Fruit fly (Drosophila melanogaster): ENCODE data around the gene TAF1B.

The TAF1B gene

DNA sequence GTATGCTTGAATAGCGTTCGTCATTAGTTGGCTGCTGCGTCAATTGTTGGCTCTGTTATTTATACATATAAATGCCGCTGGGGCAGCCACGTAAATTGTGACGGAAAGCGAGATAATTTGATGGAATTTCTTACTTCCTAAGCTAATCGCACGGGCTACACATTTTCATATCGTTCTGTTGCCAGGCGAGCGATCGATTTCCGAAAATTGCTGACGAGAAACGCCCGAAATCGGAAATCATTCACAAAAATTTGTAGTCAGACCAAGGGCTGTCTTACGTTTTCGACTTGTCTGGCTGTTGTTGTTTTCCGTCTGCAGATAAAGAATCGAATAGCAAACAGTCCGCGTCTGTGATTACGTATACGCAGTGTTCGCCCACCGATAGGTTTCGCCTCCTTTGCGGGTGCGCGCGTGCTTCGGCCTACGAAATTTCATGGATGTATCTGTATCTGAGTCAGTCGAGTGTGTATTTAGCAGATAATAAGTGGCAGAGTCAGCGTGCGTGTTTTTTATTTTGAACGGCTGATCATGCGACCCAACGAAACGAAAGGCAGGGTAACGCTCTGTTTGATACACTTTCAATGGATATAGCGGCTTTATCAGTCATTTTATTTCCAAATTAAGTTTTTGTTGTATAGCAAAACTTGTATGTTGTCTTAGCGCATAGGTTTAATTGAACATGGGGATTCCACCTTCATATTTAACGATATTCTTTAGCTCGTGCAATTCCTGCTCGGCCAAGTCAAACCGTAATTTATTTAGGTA is 46.3 kb downstream of the TAF1B start (continued):
- TF ChIP-seq CG18599 (GFP tag; optimal IDR thresholded peaks at IDR 0.05), result peak; percentile 87
- no peak for TF ChIP-seq CG14860 (GFP tag; IDR thresholded peaks at IDR 0.05; ENCODE audit: partially characterized antibody)
- peak; percentile 48 for TF ChIP-seq Ssrp (tag; optimal IDR thresholded peaks at IDR 0.05)
- TF ChIP-seq Mrtf (GFP tag; IDR thresholded peaks at IDR 0.05), result no peak
- peak; percentile 48 for TF ChIP-seq CG12071 (GFP tag; optimal IDR thresholded peaks at IDR 0.05)
- TF ChIP-seq CG13123 (GFP tag; optimal IDR thresholded peaks at IDR 0.05), result no peak
- peak; percentile 85 for TF ChIP-seq Hmr (GFP tag; optimal IDR thresholded peaks at IDR 0.05)
- TF ChIP-seq CG10267 (tag; optimal IDR thresholded peaks at IDR 0.05), result peak; percentile 39
- peak; percentile 61 to 87 for TF ChIP-seq Pdp1 (GFP tag; optimal IDR thresholded peaks at IDR 0.05)
- TF ChIP-seq TFAM (GFP tag; optimal IDR thresholded peaks at IDR 0.05), result no peak
- peak; percentile 0 for TF ChIP-seq YL-1 (GFP tag; optimal IDR thresholded peaks at IDR 0.05)
- TF ChIP-seq Dip3 (GFP tag; optimal IDR thresholded peaks at IDR 0.05), result peak; percentile 60
- TF ChIP-seq CG7987 (GFP tag; optimal IDR thresholded peaks at IDR 0.05), result peak; percentile 81
- peak; percentile 83 for TF ChIP-seq Fer3 (tag; optimal IDR thresholded peaks at IDR 0.05)
- peak; percentile 45 for TF ChIP-seq CG30431 (GFP tag; optimal IDR thresholded peaks at IDR 0.05)
- peak; percentile 36; the same call in 1 of the 2 replicates for TF ChIP-seq CG17612 (GFP tag; IDR thresholded peaks at IDR 0.05)
- peak; percentile 45 for TF ChIP-seq sqz (GFP tag; optimal IDR thresholded peaks at IDR 0.05)
- no peak for TF ChIP-seq CG7745 (tag; optimal IDR thresholded peaks at IDR 0.05)
- peak; percentile 52 for TF ChIP-seq Chrac-16 (GFP tag; optimal IDR thresholded peaks at IDR 0.05)
- no peak for TF ChIP-seq tio (GFP tag; optimal IDR thresholded peaks at IDR 0.05)
- peak; percentile 58 for TF ChIP-seq oc (tag; optimal IDR thresholded peaks at IDR 0.05)
- TF ChIP-seq Six4 (GFP tag; optimal IDR thresholded peaks at IDR 0.05), result no peak
- peak; percentile 18 for TF ChIP-seq p53 (GFP tag; optimal IDR thresholded peaks at IDR 0.05)
- peak; percentile 42 for TF ChIP-seq salm (tag; optimal IDR thresholded peaks at IDR 0.05)
- peak; percentile 56 for TF ChIP-seq tx (GFP tag; optimal IDR thresholded peaks at IDR 0.05)
- peak; percentile 74 for TF ChIP-seq Meics (GFP tag; optimal IDR thresholded peaks at IDR 0.05)
- peak; percentile 72 for TF ChIP-seq esg (GFP tag; conservative IDR thresholded peaks at IDR 0.05)
- TF ChIP-seq tgo (GFP tag; IDR thresholded peaks at IDR 0.05), result peak; percentile 65; the same call in 2 of the 3 replicates
- no peak for TF ChIP-seq Opbp (GFP tag; IDR thresholded peaks at IDR 0.05; ENCODE audit: partially characterized antibody)
- TF ChIP-seq Fer1 (GFP tag; optimal IDR thresholded peaks at IDR 0.05), result peak; percentile 76
- no peak for TF ChIP-seq tup (GFP tag; optimal IDR thresholded peaks at IDR 0.05)
- TF ChIP-seq ro (GFP tag; IDR thresholded peaks at IDR 0.05), result no peak
- peak; percentile 64 for TF ChIP-seq CG14441 (GFP tag; IDR thresholded peaks at IDR 0.05)
- TF ChIP-seq CG12236 (GFP tag; optimal IDR thresholded peaks at IDR 0.05), result peak; percentile 45
- no peak for TF ChIP-seq CG15479 (GFP tag; optimal IDR thresholded peaks at IDR 0.05)
- TF ChIP-seq eve (GFP tag; optimal IDR thresholded peaks at IDR 0.05), result peak in 1 of 2 experiments; percentile 85
- peak; percentile 58 for TF ChIP-seq Jarid2 (GFP tag; optimal IDR thresholded peaks at IDR 0.05)
- peak; percentile 42 for TF ChIP-seq Ets97D (GFP tag; optimal IDR thresholded peaks at IDR 0.05)
- peak; percentile 86 for TF ChIP-seq Rfx (GFP tag; IDR thresholded peaks at IDR 0.05)
- peak; percentile 49; the same call in 1 of the 2 replicates for TF ChIP-seq Xrp1 (GFP tag; IDR thresholded peaks at IDR 0.05)
- TF ChIP-seq Vsx1 (GFP tag; optimal IDR thresholded peaks at IDR 0.05), result no peak
- peak; percentile 62 for TF ChIP-seq CG18619 (GFP tag; optimal IDR thresholded peaks at IDR 0.05)
- TF ChIP-seq CG8281 (tag; optimal IDR thresholded peaks at IDR 0.05), result peak; percentile 47
- peak; percentile 47 for TF ChIP-seq Usf (GFP tag; optimal IDR thresholded peaks at IDR 0.05)
- TF ChIP-seq org-1 (GFP tag; optimal IDR thresholded peaks at IDR 0.05), result peak; percentile 72
- TF ChIP-seq CG17568 (GFP tag; optimal IDR thresholded peaks at IDR 0.05), result peak; percentile 19
- peak; percentile 73 for TF ChIP-seq Ptx1 (GFP tag; IDR thresholded peaks at IDR 0.05)
- TF ChIP-seq CG34224 (GFP tag; IDR thresholded peaks at IDR 0.05; ENCODE audit: partially characterized antibody), result peak; percentile 35; the same call in 1 of the 3 replicates
